Worm (Caenorhabditis elegans) whole organism, L3 larva: ENCODE results near the gene ets-9.

Experiments
- aly-2 ChIP-seq: fragments of 150-350 bp; optimal IDR thresholded peaks from 2 replicates; lab custom pipeline; 2014; ENCODE audit warnings: missing biosample characterization, missing genetic modification characterization
- ceh-28 ChIP-seq: fragments of 150-350 bp; optimal IDR thresholded peaks from 2 replicates; lab custom pipeline; 2014; ENCODE audit warnings: missing biosample characterization, missing genetic modification reagents, missing genetic modification characterization

ce11 chrX:4311668-4312067, 32.2 kb downstream of the ets-9 start, which contains the start of gene C52B9.8:
- no peak for TF ChIP-seq ceh-28 (tag; lab: Kevin White, UChicago)
- no peak for TF ChIP-seq aly-2 (tag; lab: Kevin White, UChicago)
